Worm (Caenorhabditis elegans) whole organism, young adult: ENCODE results near the gene mrpl-10.
A peak's percentile ranks its signal among the peaks of the same experiment; 100 is the strongest.

ENCODE experiments used
- D2030.7 ChIP-seq: fragments of 200-800 bp; sonication (Bioruptor generic); IDR thresholded peaks from 2 replicates; pipeline ENCODE4 v1.3.6; 2022; ENCODE audit warnings: missing genetic modification reagents, missing genetic modification characterization, missing compliant biosample characterization
- F23B12.7 ChIP-seq: sonication (generic microtip); optimal IDR thresholded peaks from 2 replicates; lab custom pipeline; 2017; ENCODE audit warnings: missing genetic modification characterization, mild to moderate bottlenecking, missing compliant biosample characterization, antibody characterized with exemption, moderate library complexity; ENCODE audit not compliant: insufficient read depth
- F33H1.4 ChIP-seq: fragments of 200-800 bp; sonication (Bioruptor generic); IDR thresholded peaks from 2 replicates; pipeline ENCODE4 v1.3.6; 2022; ENCODE audit warnings: missing genetic modification reagents, missing genetic modification characterization, missing compliant biosample characterization
- F39B2.1 ChIP-seq: fragments of 200-800 bp; sonication (Bioruptor generic); IDR thresholded peaks from 2 replicates; pipeline ENCODE4 v1.3.6; 2022; ENCODE audit warnings: missing genetic modification reagents, missing genetic modification characterization, missing compliant biosample characterization
- F57A8.1 ChIP-seq: fragments of 200-800 bp; sonication (Bioruptor generic); optimal IDR thresholded peaks from 2 replicates; lab custom pipeline; 2018; ENCODE audit warnings: mild to moderate bottlenecking, missing genetic modification characterization, moderate library complexity, missing compliant biosample characterization
- F57C9.4 ChIP-seq: sonication (generic microtip); optimal IDR thresholded peaks from 2 replicates; lab custom pipeline; 2017; ENCODE audit warnings: mild to moderate bottlenecking, missing genetic modification characterization, missing compliant biosample characterization
- ZK185.1 ChIP-seq: sonication (generic microtip); optimal IDR thresholded peaks from 2 replicates; lab custom pipeline; 2016; ENCODE audit warnings: mild to moderate bottlenecking, missing genetic modification characterization, missing compliant biosample characterization; ENCODE audit not compliant: poor library complexity, severe bottlenecking
- attf-5 ChIP-seq: fragments of 200-800 bp; sonication (Bioruptor generic); optimal IDR thresholded peaks from 2 replicates; lab custom pipeline; 2018; ENCODE audit warnings: mild to moderate bottlenecking, missing genetic modification characterization, missing compliant biosample characterization
- cebp-1 ChIP-seq, 2 experiments: fragments of 200-800 bp in 1 of 2; sonication (Bioruptor generic) in 1 of 2; sonication (generic microtip) in 1 of 2; IDR thresholded peaks in 1 of 2; optimal IDR thresholded peaks in 1 of 2; 2 replicates each; pipeline versions ENCODE4 v1.3.6 to Lab custom; 2017 to 2022; ENCODE audit warnings: missing compliant biosample characterization in 2 of 2, missing genetic modification characterization in 2 of 2, mild to moderate bottlenecking in 1 of 2, missing genetic modification reagents in 1 of 2, moderate library complexity in 1 of 2
- ceh-100 ChIP-seq: fragments of 200-800 bp; sonication (Bioruptor generic); IDR thresholded peaks from 2 replicates; pipeline ENCODE4 v1.3.6; 2022; ENCODE audit warnings: missing genetic modification reagents, missing genetic modification characterization, missing compliant biosample characterization
- chd-7 ChIP-seq: sonication (generic microtip); optimal IDR thresholded peaks from 2 replicates; lab custom pipeline; 2016; ENCODE audit warnings: mild to moderate bottlenecking, missing genetic modification characterization, moderate library complexity, missing compliant biosample characterization
- dox-1 ChIP-seq: fragments of 200-800 bp; sonication (Bioruptor generic); IDR thresholded peaks from 2 replicates; pipeline ENCODE4 v1.3.6; 2022; ENCODE audit warnings: missing genetic modification reagents, missing genetic modification characterization, missing compliant biosample characterization
- efl-1 ChIP-seq: fragments of 150-350 bp; optimal IDR thresholded peaks from 2 replicates; lab custom pipeline; 2014; ENCODE audit warnings: missing biosample characterization, missing genetic modification reagents, missing genetic modification characterization
- egl-44 ChIP-seq: fragments of 200-800 bp; sonication (Bioruptor generic); IDR thresholded peaks from 2 replicates; pipeline ENCODE4 v1.3.6; 2022; ENCODE audit warnings: missing genetic modification reagents, missing genetic modification characterization, missing compliant biosample characterization
- hmg-1.2 ChIP-seq: fragments of 200-800 bp; sonication (Bioruptor generic); IDR thresholded peaks from 2 replicates; pipeline ENCODE4 v1.3.6; 2022; ENCODE audit warnings: missing genetic modification reagents, missing genetic modification characterization, missing compliant biosample characterization
- hmg-20 ChIP-seq: fragments of 200-800 bp; sonication (Bioruptor generic); IDR thresholded peaks from 2 replicates; pipeline ENCODE4 v1.3.6; 2022; ENCODE audit warnings: missing genetic modification reagents, missing genetic modification characterization, missing compliant biosample characterization
- hrde-1 ChIP-seq: sonication (generic microtip); optimal IDR thresholded peaks from 2 replicates; lab custom pipeline; 2016; ENCODE audit warnings: missing genetic modification characterization, mild to moderate bottlenecking, missing compliant biosample characterization, moderate library complexity, missing genotype, missing genetic modification reagents, borderline replicate concordance
- hsf-1 ChIP-seq: fragments of 200-800 bp; sonication (Bioruptor generic); IDR thresholded peaks from 2 replicates; pipeline ENCODE4 v1.3.6; 2022; ENCODE audit warnings: missing genetic modification reagents, missing genetic modification characterization, missing compliant biosample characterization
- let-607 ChIP-seq, 2 experiments: fragments of 200-800 bp in 1 of 2; sonication (Bioruptor generic) in 1 of 2; sonication (generic microtip) in 1 of 2; optimal IDR thresholded peaks; 2 replicates each; lab custom pipeline; 2016 to 2018; ENCODE audit warnings: mild to moderate bottlenecking in 2 of 2, missing compliant biosample characterization in 2 of 2, missing genetic modification characterization in 2 of 2, moderate library complexity in 2 of 2, missing genotype in 1 of 2
- lin-26 ChIP-seq: fragments of 200-800 bp; sonication (Bioruptor generic); IDR thresholded peaks from 2 replicates; pipeline ENCODE4 v1.3.6; 2022; ENCODE audit warnings: missing genetic modification reagents, missing genetic modification characterization, missing compliant biosample characterization
- lin-35 ChIP-seq, 3 experiments: fragments of 150-350 bp in 2 of 3; sonication (generic microtip) in 1 of 3; optimal IDR thresholded peaks; 2 replicates each; lab custom pipeline; 2014 to 2018; ENCODE audit warnings: missing biosample characterization in 3 of 3, missing genetic modification characterization in 3 of 3, missing genetic modification reagents in 3 of 3
- lin-54 ChIP-seq: fragments of 200-800 bp; sonication (Bioruptor generic); optimal IDR thresholded peaks from 2 replicates; lab custom pipeline; 2018; ENCODE audit warnings: mild to moderate bottlenecking, missing genetic modification characterization, missing compliant biosample characterization
- lsy-27 ChIP-seq: sonication (generic microtip); optimal IDR thresholded peaks from 2 replicates; lab custom pipeline; 2017; ENCODE audit warnings: missing genetic modification characterization, mild to moderate bottlenecking, missing compliant biosample characterization, antibody characterized with exemption, missing genotype, borderline replicate concordance; ENCODE audit not compliant: insufficient read depth
- madf-3 ChIP-seq: fragments of 200-800 bp; sonication (Bioruptor generic); IDR thresholded peaks from 2 replicates; pipeline ENCODE4 v1.3.6; 2022; ENCODE audit warnings: missing genetic modification reagents, missing genetic modification characterization, missing compliant biosample characterization
- madf-6 ChIP-seq: fragments of 200-800 bp; sonication (Bioruptor generic); IDR thresholded peaks from 2 replicates; pipeline ENCODE4 v1.3.6; 2022; ENCODE audit warnings: missing genetic modification reagents, missing genetic modification characterization, missing compliant biosample characterization
- mcd-1 ChIP-seq: fragments of 200-800 bp; sonication (Bioruptor generic); IDR thresholded peaks from 2 replicates; pipeline ENCODE4 v1.3.6; 2022; ENCODE audit warnings: missing genetic modification reagents, missing genetic modification characterization, missing compliant biosample characterization
- mxl-1 ChIP-seq: sonication (generic microtip); optimal IDR thresholded peaks from 2 replicates; lab custom pipeline; 2016; ENCODE audit warnings: missing genetic modification characterization, missing compliant biosample characterization
- nhr-90 ChIP-seq: sonication (generic microtip); optimal IDR thresholded peaks from 2 replicates; lab custom pipeline; 2016; ENCODE audit warnings: missing genotype, mild to moderate bottlenecking, missing genetic modification characterization, missing compliant biosample characterization
- rcor-1 ChIP-seq: fragments of 200-800 bp; sonication (Bioruptor generic); IDR thresholded peaks from 2 replicates; pipeline ENCODE4 v1.3.6; 2022; ENCODE audit warnings: missing genetic modification reagents, missing genetic modification characterization, missing compliant biosample characterization
- rec-8 ChIP-seq, 2 experiments: sonication (generic microtip); optimal IDR thresholded peaks; 2 replicates each; lab custom pipeline; 2016; ENCODE audit warnings: mild to moderate bottlenecking in 2 of 2, missing genetic modification characterization in 2 of 2, missing genetic modification reagents in 2 of 2, missing genotype in 2 of 2, missing biosample characterization in 1 of 2, missing compliant biosample characterization in 1 of 2, moderate library complexity in 1 of 2
- rpc-1 ChIP-seq, 2 experiments: fragments of 150-350 bp in 1 of 2; sonication (generic microtip) in 1 of 2; optimal IDR thresholded peaks; 2 replicates each; lab custom pipeline; 2014 to 2018; ENCODE audit warnings: missing biosample characterization in 1 of 2, missing genetic modification characterization in 1 of 2, missing genetic modification reagents in 1 of 2, missing genotype in 1 of 2
- sea-2 ChIP-seq: fragments of 200-800 bp; sonication (Bioruptor generic); IDR thresholded peaks from 2 replicates; pipeline ENCODE4 v1.3.6; 2022; ENCODE audit warnings: missing genetic modification characterization, missing compliant biosample characterization
- snpc-1.3 ChIP-seq: sonication (generic microtip); optimal IDR thresholded peaks from 2 replicates; lab custom pipeline; 2017; ENCODE audit warnings: missing genetic modification characterization, mild to moderate bottlenecking, missing compliant biosample characterization, antibody characterized with exemption, moderate library complexity, missing genotype, missing genetic modification reagents; ENCODE audit not compliant: insufficient read depth
- snpc-3.4 ChIP-seq: sonication (generic microtip); optimal IDR thresholded peaks from 2 replicates; lab custom pipeline; 2017; ENCODE audit warnings: missing genetic modification characterization, mild to moderate bottlenecking, missing compliant biosample characterization, antibody characterized with exemption, moderate library complexity, missing genotype, missing genetic modification reagents
- snpc-4 ChIP-seq, 5 experiments: fragments of 150-350 bp in 1 of 5; sonication (generic microtip) in 4 of 5; optimal IDR thresholded peaks; 2 replicates each; lab custom pipeline; 2014 to 2018; ENCODE audit warnings: missing genetic modification characterization in 5 of 5, missing biosample characterization in 3 of 5, antibody characterized with exemption in 2 of 5, mild to moderate bottlenecking in 2 of 5, missing compliant biosample characterization in 2 of 5, missing genotype in 2 of 5, moderate library complexity in 2 of 5, missing genetic modification reagents in 1 of 5
- ztf-25 ChIP-seq: fragments of 200-800 bp; sonication (Bioruptor generic); IDR thresholded peaks from 2 replicates; pipeline ENCODE4 v1.3.6; 2022; ENCODE audit warnings: missing genetic modification reagents, missing genetic modification characterization, missing compliant biosample characterization

Gene mrpl-10

ce11 chrII:8326228-8326960, 48.1 kb upstream of the mrpl-10 start (continued):
- peak; percentile 37; the same call in 1 of the 2 replicates for TF ChIP-seq D2030.7 (GFP tag; lab: Robert Waterston, UW)
- peak; percentile 44; the same call in 1 of the 2 replicates for TF ChIP-seq hsf-1 (GFP tag; lab: Robert Waterston, UW)
- TF ChIP-seq hrde-1 (tag; lab: Kevin White, UChicago), result peak; percentile 73
- TF ChIP-seq let-607 (tag; optimal IDR thresholded peaks at IDR 0.05; lab: Kevin White, UChicago), result no peak
- peak; percentile 67 for TF ChIP-seq snpc-3.4 (tag; lab: Kevin White, UChicago)
- peak in 1 of 2 experiments; percentile 17 for TF ChIP-seq rec-8 (tag; optimal IDR thresholded peaks at IDR 0.05; lab: Kevin White, UChicago)
- 0 out of 2 replicates have a peak, but pooled peaks have one; percentile 34 for TF ChIP-seq ztf-25 (GFP tag; lab: Robert Waterston, UW)
- TF ChIP-seq lin-26 (GFP tag; lab: Robert Waterston, UW), result 0 out of 2 replicates have a peak, but pooled peaks have one; percentile 30
- TF ChIP-seq rcor-1 (GFP tag; lab: Robert Waterston, UW), result 0 out of 2 replicates have a peak, but pooled peaks have one; percentile 42

DNA sequence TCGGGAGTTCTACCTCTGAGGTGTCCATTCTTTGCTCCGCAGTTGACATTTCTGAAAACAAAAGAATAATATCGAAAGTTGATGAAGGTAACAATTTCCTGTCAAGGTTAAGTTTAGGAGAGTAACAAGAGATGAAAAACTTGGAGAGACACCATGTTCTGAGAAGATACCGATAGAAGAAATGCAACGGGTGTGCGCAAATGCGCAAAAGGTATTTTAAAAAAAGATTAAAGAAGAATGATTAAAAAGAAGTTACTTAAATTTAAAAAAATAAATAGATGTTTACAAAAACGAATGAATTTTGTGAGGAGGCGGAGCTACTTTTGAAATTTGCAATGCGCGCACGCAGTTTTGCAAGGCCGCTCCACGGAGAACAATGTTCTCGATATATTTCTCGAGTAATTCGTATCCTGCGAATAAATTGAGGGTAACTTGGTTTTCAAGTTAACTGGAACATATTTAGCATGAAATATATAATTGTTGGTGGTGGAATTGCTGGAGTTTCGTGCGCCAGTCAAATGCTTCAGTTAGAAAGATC, 46.8 kb upstream of the mrpl-10 start, which contains the start of the genes ran-3 and C26D10.3:
ran-3 (minus strand) TSS at position 51 of the 538 bp plus-strand sequence.
C26D10.3 (plus strand) TSS at position 385 of the 538 bp plus-strand sequence.
- TF ChIP-seq sea-2 (no peak), F57A8.1 (no peak), rpc-1 (optimal IDR thresholded peaks at IDR 0.05; lab: Kevin White, UChicago) (peak; percentile 34), rpc-1 (tag; optimal IDR thresholded peaks at IDR 0.05; lab: Kevin White, UChicago) (no peak), lin-35 (GFP tag; optimal IDR thresholded peaks at IDR 0.05; lab: Kevin White, UChicago) (peak in 1 of 3 experiments; percentile 30), D2030.7 (GFP tag; lab: Robert Waterston, UW) (no peak), mxl-1 (tag; lab: Kevin White, UChicago) (no peak), lin-26 (GFP tag; lab: Robert Waterston, UW) (0 out of 2 replicates have a peak, but pooled peaks have one; percentile 10), lin-54 (GFP tag; lab: Kevin White, UChicago) (peak; percentile 61), nhr-90 (tag; lab: Kevin White, UChicago) (no peak), snpc-3.4 (tag; lab: Kevin White, UChicago) (no peak), snpc-4 (GFP tag; optimal IDR thresholded peaks at IDR 0.05; lab: Kevin White, UChicago) (no peak), snpc-4 (tag; optimal IDR thresholded peaks at IDR 0.05; lab: Kevin White, UChicago) (peak in 1 of 4 experiments; percentile 5), F33H1.4 (peak; percentile 19; the same call in 1 of the 2 replicates), F57C9.4 (no peak), mcd-1 (GFP tag; lab: Robert Waterston, UW) (0 out of 2 replicates have a peak, but pooled peaks have one; percentile 16), lsy-27 (tag; lab: Kevin White, UChicago) (no peak), egl-44 (no peak), efl-1 (GFP tag; lab: Kevin White, UChicago) (no peak), ceh-100 (peak; percentile 34; the same call in 1 of the 2 replicates), dox-1 (GFP tag; lab: Robert Waterston, UW) (0 out of 2 replicates have a peak, but pooled peaks have one; percentile 25), snpc-1.3 (tag; lab: Kevin White, UChicago) (peak; percentile 14), hmg-20 (GFP tag; lab: Robert Waterston, UW) (no peak), chd-7 (tag; lab: Kevin White, UChicago) (no peak), madf-3 (0 out of 2 replicates have a peak, but pooled peaks have one; percentile 10), cebp-1 (GFP tag; IDR thresholded peaks at IDR 0.05; lab: Robert Waterston, UW) (no peak), cebp-1 (tag; optimal IDR thresholded peaks at IDR 0.05; lab: Kevin White, UChicago) (peak; percentile 43), F39B2.1 (GFP tag; lab: Robert Waterston, UW) (no peak), madf-6 (GFP tag; lab: Robert Waterston, UW) (peak; percentile 47), ZK185.1 (tag; lab: Kevin White, UChicago) (peak; percentile 46), attf-5 (GFP tag; lab: Kevin White, UChicago) (peak; percentile 49), hmg-1.2 (peak; percentile 23; the same call in 1 of the 2 replicates), F23B12.7 (tag; lab: Kevin White, UChicago) (peak; percentile 24)
